Worm (Caenorhabditis elegans): Measurements from ENCODE around the gene Y37E11AL.2.

DNA sequence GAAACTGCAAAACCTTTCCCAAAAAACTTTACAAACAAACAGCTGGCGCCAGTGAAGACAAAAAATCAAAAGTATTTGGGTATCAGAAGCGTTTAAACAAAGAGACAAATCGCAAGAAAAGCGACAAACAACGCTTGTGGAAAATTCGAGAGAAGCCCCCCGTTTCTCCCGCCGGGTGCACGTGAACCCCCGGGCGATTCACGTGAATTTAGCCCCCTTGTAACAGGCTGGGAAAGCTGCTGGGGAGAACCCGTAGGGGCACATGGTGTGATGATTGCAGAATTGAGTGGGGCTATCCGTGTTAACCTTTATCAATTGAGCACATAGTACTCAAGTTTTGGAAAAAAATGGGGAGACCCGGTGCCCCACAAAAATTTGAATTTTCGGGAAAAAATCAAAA is 44.1 kb upstream of the Y37E11AL.2 start:
- no peak for TF ChIP-seq elt-3 (tag; optimal IDR thresholded peaks at IDR 0.05)
- no peak for TF ChIP-seq sem-2 (GFP tag; optimal IDR thresholded peaks at IDR 0.05)
- no peak for TF ChIP-seq ces-1 (GFP tag; optimal IDR thresholded peaks at IDR 0.05)
- no peak for TF ChIP-seq pha-4 (tag; optimal IDR thresholded peaks at IDR 0.05)
- no peak for TF ChIP-seq drap-1 (GFP tag; optimal IDR thresholded peaks at IDR 0.05)
- TF ChIP-seq unc-62 (GFP tag; optimal IDR thresholded peaks at IDR 0.05) = peak; percentile 64
- no peak for TF ChIP-seq lin-13 (tag; optimal IDR thresholded peaks at IDR 0.05)
- no peak for TF ChIP-seq nhr-76 (tag; optimal IDR thresholded peaks at IDR 0.05)
- no peak for TF ChIP-seq snpc-4 (tag; optimal IDR thresholded peaks at IDR 0.05)
- TF ChIP-seq ztf-11 (tag; optimal IDR thresholded peaks at IDR 0.05) = no peak
- TF ChIP-seq M03D4.4 (tag; optimal IDR thresholded peaks at IDR 0.05) = no peak
- TF ChIP-seq nhr-237 (tag; optimal IDR thresholded peaks at IDR 0.05) = no peak
- TF ChIP-seq unc-39 (tag; optimal IDR thresholded peaks at IDR 0.05) = no peak
